Worm (Caenorhabditis elegans): ENCODE data around the gene ceh-87.

DNA sequence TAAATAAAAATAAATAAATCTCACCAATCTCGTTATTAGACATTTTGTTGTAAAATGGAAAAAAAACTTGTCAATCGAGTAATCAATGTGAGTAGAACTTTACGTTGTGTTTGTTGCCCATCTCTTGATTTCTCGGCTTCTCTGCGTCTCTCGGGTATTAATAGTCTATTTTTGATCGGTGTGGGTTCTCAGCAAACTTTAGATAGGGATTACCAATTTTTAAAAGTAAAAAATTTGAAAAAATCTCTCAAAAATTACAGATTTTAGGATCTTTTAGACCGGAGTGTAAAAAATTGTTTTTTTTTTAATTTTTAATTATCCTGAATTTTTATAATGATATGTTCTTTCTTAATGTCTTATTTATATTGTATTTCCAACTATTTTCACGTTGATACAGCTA, 46.7 kb downstream of the ceh-87 start, which contains the start of gene F22E5.21:
- TF ChIP-seq T22C8.4 (GFP tag; IDR thresholded peaks at IDR 0.05) = no peak
- no peak for TF ChIP-seq ref-1 (GFP tag; conservative IDR thresholded peaks at IDR 0.05)

Measured in whole organism, midembryonic.